Worm (Caenorhabditis elegans): ENCODE measurements around the gene F35H8.1.

The F35H8.1 gene

ce11 chrII:9566045-9566444, 13.0 kb upstream of the F35H8.1 start:
- peak; percentile 77; the same call in 1 of the 2 replicates for TF ChIP-seq Y56A3A.18 (GFP tag; IDR thresholded peaks at IDR 0.05)
- peak; percentile 90 for TF ChIP-seq die-1 (tag; optimal IDR thresholded peaks at IDR 0.05)
- TF ChIP-seq F37B4.10 (GFP tag; IDR thresholded peaks at IDR 0.05), result 0 out of 2 replicates have a peak, but pooled peaks have one; percentile 35
- TF ChIP-seq egl-44 (GFP tag; IDR thresholded peaks at IDR 0.05), result peak; percentile 79
- 0 out of 2 replicates have a peak, but pooled peaks have one; percentile 58 for TF ChIP-seq ztf-28 (GFP tag; IDR thresholded peaks at IDR 0.05)
- TF ChIP-seq lsy-27 (tag; optimal IDR thresholded peaks at IDR 0.05; ENCODE audit: borderline replicate concordance, insufficient read depth), result no peak
- TF ChIP-seq lir-1 (GFP tag; conservative IDR thresholded peaks at IDR 0.05), result no peak
- TF ChIP-seq mcd-1 (GFP tag; IDR thresholded peaks at IDR 0.05), result peak; percentile 63
- TF ChIP-seq cebp-1 (GFP tag; IDR thresholded peaks at IDR 0.05), result no peak
- peak; percentile 73 for TF ChIP-seq cebp-1 (tag; optimal IDR thresholded peaks at IDR 0.05)
- TF ChIP-seq F57C9.4 (tag; optimal IDR thresholded peaks at IDR 0.05), result no peak
- TF ChIP-seq Y53F4B.3 (GFP tag; IDR thresholded peaks at IDR 0.05), result no peak
- TF ChIP-seq madf-6 (GFP tag; IDR thresholded peaks at IDR 0.05), result peak; percentile 65
- peak; percentile 79 for TF ChIP-seq ceh-27 (GFP tag; optimal IDR thresholded peaks at IDR 0.05)
- no peak for TF ChIP-seq akir-1 (GFP tag; optimal IDR thresholded peaks at IDR 0.05)
- TF ChIP-seq snpc-3.4 (tag; optimal IDR thresholded peaks at IDR 0.05), result peak; percentile 88
- peak; percentile 61 for TF ChIP-seq attf-5 (GFP tag; optimal IDR thresholded peaks at IDR 0.05)
- TF ChIP-seq ccch-3 (GFP tag; optimal IDR thresholded peaks at IDR 0.05), result no peak
- TF ChIP-seq pha-4 (tag; optimal IDR thresholded peaks at IDR 0.05), result no peak
- TF ChIP-seq dpff-1 (tag; optimal IDR thresholded peaks at IDR 0.05), result no peak
- TF ChIP-seq Y95B8A.8 (GFP tag; IDR thresholded peaks at IDR 0.05), result no peak; the same call in 1 of the 2 replicates
- TF ChIP-seq hlh-12 (tag; optimal IDR thresholded peaks at IDR 0.05), result no peak
- TF ChIP-seq mxl-1 (tag; optimal IDR thresholded peaks at IDR 0.05), result peak; percentile 90
- no peak for TF ChIP-seq snpc-1.1 (tag; optimal IDR thresholded peaks at IDR 0.05; ENCODE audit: insufficient read depth)
- no peak for TF ChIP-seq xnd-1 (tag; optimal IDR thresholded peaks at IDR 0.05)
- TF ChIP-seq hmg-20 (GFP tag; IDR thresholded peaks at IDR 0.05), result no peak
- no peak for TF ChIP-seq sdz-38 (tag; optimal IDR thresholded peaks at IDR 0.05)
- peak; percentile 65; the same call in 1 of the 2 replicates for TF ChIP-seq Y53G8AR.9 (GFP tag; conservative IDR thresholded peaks at IDR 0.05)
- peak; percentile 12 for TF ChIP-seq sptf-2 (GFP tag; optimal IDR thresholded peaks at IDR 0.05)
- TF ChIP-seq aptf-2 (GFP tag; conservative IDR thresholded peaks at IDR 0.05), result 0 out of 2 replicates have a peak, but pooled peaks have one; percentile 65
- peak; percentile 16; the same call in 1 of the 2 replicates for TF ChIP-seq ztf-6 (GFP tag; IDR thresholded peaks at IDR 0.05)
- peak; percentile 62 for TF ChIP-seq T26A5.8 (tag; optimal IDR thresholded peaks at IDR 0.05)
- no peak for TF ChIP-seq F22D6.2 (tag; optimal IDR thresholded peaks at IDR 0.05)
- TF ChIP-seq F49E8.2 (tag; optimal IDR thresholded peaks at IDR 0.05; ENCODE audit: insufficient read depth), result peak; percentile 45
- peak; percentile 46; the same call in 1 of the 2 replicates for TF ChIP-seq Y67H2A.10 (GFP tag; conservative IDR thresholded peaks at IDR 0.05)
- peak; percentile 98 for TF ChIP-seq tbp1 (GFP tag; optimal IDR thresholded peaks at IDR 0.05)
- TF ChIP-seq attf-3 (GFP tag; conservative IDR thresholded peaks at IDR 0.05), result peak; percentile 72
- peak; percentile 5 for TF ChIP-seq repo-1 (tag; optimal IDR thresholded peaks at IDR 0.05)
- TF ChIP-seq ztf-3 (GFP tag; optimal IDR thresholded peaks at IDR 0.05), result no peak
- TF ChIP-seq mes-4 (tag; optimal IDR thresholded peaks at IDR 0.05), result peak; percentile 58
- 0 out of 2 replicates have a peak, but pooled peaks have one; percentile 32 for TF ChIP-seq madf-8 (GFP tag; conservative IDR thresholded peaks at IDR 0.05)
- TF ChIP-seq mel-28 (tag; optimal IDR thresholded peaks at IDR 0.05; ENCODE audit: borderline replicate concordance), result peak; percentile 21
- peak; percentile 0 for TF ChIP-seq dpl-1 (GFP tag; optimal IDR thresholded peaks at IDR 0.05)
- no peak for TF ChIP-seq attf-6 (GFP tag; IDR thresholded peaks at IDR 0.05)
- peak; percentile 62 for TF ChIP-seq lin-40 (tag; optimal IDR thresholded peaks at IDR 0.05)
- no peak for TF ChIP-seq ceh-79 (tag; optimal IDR thresholded peaks at IDR 0.05)
- no peak for TF ChIP-seq efl-1 (GFP tag; optimal IDR thresholded peaks at IDR 0.05)
- no peak for TF ChIP-seq ztf-22 (GFP tag; optimal IDR thresholded peaks at IDR 0.05)

Measured in whole organism, young adult.